Fruit fly (Drosophila melanogaster): Measurements from ENCODE around the gene Pgam5.

Pgam5 gene

DNA sequence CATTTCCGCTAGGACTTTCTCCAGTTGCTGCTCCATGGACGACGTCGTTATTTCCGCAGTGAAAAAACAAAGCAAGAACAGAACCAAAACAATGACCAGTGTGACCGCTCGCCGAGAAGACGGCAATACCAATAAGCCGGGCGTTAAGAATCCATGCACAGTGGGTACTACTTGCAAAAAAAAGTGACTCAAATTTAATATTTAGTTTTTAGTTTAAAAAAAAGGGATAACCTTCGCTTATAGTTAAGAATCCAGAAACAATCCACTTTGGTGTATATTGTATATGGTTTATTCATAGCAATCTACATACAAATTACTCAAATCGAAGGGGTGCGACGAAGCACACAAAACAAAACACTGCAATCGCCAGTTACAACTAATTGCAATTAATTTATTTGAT, 14.5 kb downstream of the Pgam5 start, which contains the start of gene Lamtor5 (continued):
- no peak for TF ChIP-seq jing (GFP tag; optimal IDR thresholded peaks at IDR 0.05)
- TF ChIP-seq da (GFP tag; optimal IDR thresholded peaks at IDR 0.05), result no peak
- no peak for TF ChIP-seq Hr39 (optimal IDR thresholded peaks at IDR 0.05)
- TF ChIP-seq CG11504 (tag; optimal IDR thresholded peaks at IDR 0.05), result peak; percentile 47
- TF ChIP-seq CG9215 (GFP tag; IDR thresholded peaks at IDR 0.05), result no peak
- peak in 1 of 3 experiments; percentile 21 for TF ChIP-seq lola (GFP tag; optimal IDR thresholded peaks at IDR 0.05)
- no peak for TF ChIP-seq Optix (GFP tag; IDR thresholded peaks at IDR 0.05)
- no peak for TF ChIP-seq ap (GFP tag; IDR thresholded peaks at IDR 0.05)
- TF ChIP-seq CG14710 (tag; optimal IDR thresholded peaks at IDR 0.05), result peak; percentile 12
- TF ChIP-seq Dad (GFP tag; optimal IDR thresholded peaks at IDR 0.05), result peak; percentile 14
- TF ChIP-seq sima (GFP tag; optimal IDR thresholded peaks at IDR 0.05), result no peak
- TF ChIP-seq Dek (tag; optimal IDR thresholded peaks at IDR 0.05), result peak; percentile 34
- TF ChIP-seq CG1832 (GFP tag; optimal IDR thresholded peaks at IDR 0.05), result no peak
- peak; percentile 55 for TF ChIP-seq D19A (tag; optimal IDR thresholded peaks at IDR 0.05)
- peak; percentile 9 for TF ChIP-seq CG4820 (GFP tag; optimal IDR thresholded peaks at IDR 0.05)
- no peak for TF ChIP-seq kay (GFP tag; optimal IDR thresholded peaks at IDR 0.05)
- no peak for TF ChIP-seq CG11085 (GFP tag; IDR thresholded peaks at IDR 0.05)
- no peak for TF ChIP-seq fd64A (GFP tag; optimal IDR thresholded peaks at IDR 0.05)
- no peak for TF ChIP-seq Nf-YA (GFP tag; IDR thresholded peaks at IDR 0.05)
- TF ChIP-seq CG8089 (GFP tag; optimal IDR thresholded peaks at IDR 0.05), result no peak
- no peak for TF ChIP-seq CG14441 (GFP tag; IDR thresholded peaks at IDR 0.05)
- peak; percentile 45 for TF ChIP-seq CG15269 (tag; optimal IDR thresholded peaks at IDR 0.05)
- TF ChIP-seq CG32532 (GFP tag; IDR thresholded peaks at IDR 0.05), result peak; percentile 72
- TF ChIP-seq Opbp (GFP tag; IDR thresholded peaks at IDR 0.05; ENCODE audit: partially characterized antibody), result no peak
- TF ChIP-seq CG4328 (GFP tag; optimal IDR thresholded peaks at IDR 0.05), result no peak
- no peak for TF ChIP-seq Camta (GFP tag; optimal IDR thresholded peaks at IDR 0.05)
- no peak for TF ChIP-seq CG16813 (GFP tag; IDR thresholded peaks at IDR 0.05; ENCODE audit: partially characterized antibody)
- TF ChIP-seq twi (tag; optimal IDR thresholded peaks at IDR 0.05), result no peak
- no peak for TF ChIP-seq Dref (GFP tag; IDR thresholded peaks at IDR 0.05)
- no peak for TF ChIP-seq Doc2 (GFP tag; IDR thresholded peaks at IDR 0.05)
- no peak for TF ChIP-seq CG2875 (GFP tag; optimal IDR thresholded peaks at IDR 0.05)
- TF ChIP-seq sd (tag; optimal IDR thresholded peaks at IDR 0.05), result peak; percentile 26
- TF ChIP-seq odd (GFP tag; optimal IDR thresholded peaks at IDR 0.05), result no peak
- no peak for TF ChIP-seq CG12104 (GFP tag; optimal IDR thresholded peaks at IDR 0.05)
- no peak for TF ChIP-seq kni (GFP tag; optimal IDR thresholded peaks at IDR 0.05)
- TF ChIP-seq tgo (GFP tag; IDR thresholded peaks at IDR 0.05), result peak; percentile 33; the same call in 1 of the 3 replicates
- no peak for TF ChIP-seq ssp (GFP tag; IDR thresholded peaks at IDR 0.05)
- no peak for TF ChIP-seq CG3995 (GFP tag; optimal IDR thresholded peaks at IDR 0.05)
- no peak for TF ChIP-seq CG7928 (GFP tag; optimal IDR thresholded peaks at IDR 0.05)
- TF ChIP-seq C15 (GFP tag; IDR thresholded peaks at IDR 0.05), result no peak
- TF ChIP-seq p53 (GFP tag; optimal IDR thresholded peaks at IDR 0.05), result no peak
- no peak for TF ChIP-seq CG18764 (GFP tag; optimal IDR thresholded peaks at IDR 0.05)
- peak; percentile 36 for TF ChIP-seq dmrt99B (tag; optimal IDR thresholded peaks at IDR 0.05)
- no peak; the same call in 3 of the 4 replicates for TF ChIP-seq Gug (GFP tag; IDR thresholded peaks at IDR 0.05)
- no peak for TF ChIP-seq tx (GFP tag; optimal IDR thresholded peaks at IDR 0.05)
- no peak for TF ChIP-seq CG12071 (GFP tag; optimal IDR thresholded peaks at IDR 0.05)
- no peak for TF ChIP-seq Hr78 (GFP tag; optimal IDR thresholded peaks at IDR 0.05)
- TF ChIP-seq Kr (GFP tag; optimal IDR thresholded peaks at IDR 0.05), result no peak
- TF ChIP-seq gce (GFP tag; IDR thresholded peaks at IDR 0.05), result no peak
- peak; percentile 20 for TF ChIP-seq CG12155 (GFP tag; optimal IDR thresholded peaks at IDR 0.05)
- peak; percentile 44 for TF ChIP-seq CG13287 (GFP tag; IDR thresholded peaks at IDR 0.05; ENCODE audit: partially characterized antibody)
- TF ChIP-seq Vsx1 (GFP tag; optimal IDR thresholded peaks at IDR 0.05), result no peak

Measured in whole organism, embryonic.